Fruit fly (Drosophila melanogaster) whole organism, embryonic: ENCODE data around the gene CG14853.

Experiments
- Asciz ChIP-seq: fragments of 200-800 bp; sonication (Bioruptor generic); optimal IDR thresholded peaks from 2 replicates; lab custom pipeline; 2017; ENCODE audit warnings: missing biosample characterization, mild to moderate bottlenecking, missing genetic modification characterization, missing genetic modification reagents
- BEAF-32 ChIP-seq: fragments of 200-800 bp; sonication (Bioruptor generic); optimal IDR thresholded peaks from 3 replicates; lab custom pipeline; 2017; ENCODE audit warnings: missing biosample characterization, missing genetic modification characterization, mild to moderate bottlenecking, moderate library complexity, missing genetic modification reagents
- CG11560 ChIP-seq: fragments of 200-800 bp; sonication (Bioruptor generic); IDR thresholded peaks from 3 replicates; pipeline ENCODE4 v1.3.6; 2022; ENCODE audit warnings: missing biosample characterization, missing genetic modification characterization
- CG12236 ChIP-seq: fragments of 200-800 bp; sonication (Bioruptor generic); optimal IDR thresholded peaks from 2 replicates; lab custom pipeline; 2016; ENCODE audit warnings: missing biosample characterization, missing genetic modification characterization
- CG12769 ChIP-seq: fragments of 200-800 bp; sonication (Bioruptor generic); optimal IDR thresholded peaks from 2 replicates; lab custom pipeline; 2019; ENCODE audit warnings: missing biosample characterization, mild to moderate bottlenecking, missing genetic modification characterization, moderate library complexity
- CG13424 ChIP-seq: fragments of 200-800 bp; sonication (Bioruptor generic); optimal IDR thresholded peaks from 2 replicates; lab custom pipeline; 2019; ENCODE audit warnings: missing biosample characterization, mild to moderate bottlenecking, missing genetic modification characterization, moderate library complexity
- CG13894 ChIP-seq: fragments of 200-800 bp; sonication (Bioruptor generic); optimal IDR thresholded peaks from 3 replicates; lab custom pipeline; 2018; ENCODE audit warnings: missing biosample characterization, mild to moderate bottlenecking, missing genetic modification characterization, moderate library complexity
- CG14441 ChIP-seq: fragments of 200-800 bp; sonication (Bioruptor generic); IDR thresholded peaks from 2 replicates; pipeline ENCODE4 v1.3.6; 2022; ENCODE audit warnings: missing biosample characterization, missing genetic modification characterization
- CG14860 ChIP-seq: fragments of 200-800 bp; sonication (Bioruptor generic); IDR thresholded peaks from 3 replicates; pipeline ENCODE4 v1.3.6; 2022; ENCODE audit warnings: missing biosample characterization, missing genetic modification characterization; ENCODE audit not compliant: partially characterized antibody
- CG14965 ChIP-seq: fragments of 200-800 bp; sonication (Bioruptor generic); optimal IDR thresholded peaks from 2 replicates; lab custom pipeline; 2016; ENCODE audit warnings: missing biosample characterization, missing genetic modification characterization, borderline replicate concordance
- CG15011 ChIP-seq: fragments of 200-800 bp; sonication (Bioruptor generic); optimal IDR thresholded peaks from 3 replicates; lab custom pipeline; 2018; ENCODE audit warnings: missing biosample characterization, mild to moderate bottlenecking, missing genetic modification characterization
- CG17186 ChIP-seq: fragments of 200-800 bp; sonication (Bioruptor generic); optimal IDR thresholded peaks from 3 replicates; lab custom pipeline; 2017; ENCODE audit warnings: missing biosample characterization, missing genetic modification reagents, missing genetic modification characterization
- CG2129 ChIP-seq: fragments of 200-800 bp; sonication (Bioruptor generic); IDR thresholded peaks from 2 replicates; pipeline ENCODE4 v1.3.6; 2022; ENCODE audit warnings: missing biosample characterization, missing genetic modification characterization; ENCODE audit not compliant: partially characterized antibody
- CG2875 ChIP-seq: fragments of 200-800 bp; sonication (Bioruptor generic); optimal IDR thresholded peaks from 2 replicates; lab custom pipeline; 2017; ENCODE audit warnings: missing biosample characterization, mild to moderate bottlenecking, missing genetic modification characterization, missing genetic modification reagents
- CG30431 ChIP-seq: fragments of 200-800 bp; sonication (Bioruptor generic); optimal IDR thresholded peaks from 2 replicates; lab custom pipeline; 2017; ENCODE audit warnings: missing biosample characterization, missing genetic modification characterization
- CG31365 ChIP-seq: fragments of 200-800 bp; sonication (Bioruptor generic); optimal IDR thresholded peaks from 2 replicates; lab custom pipeline; 2018; ENCODE audit warnings: missing biosample characterization, mild to moderate bottlenecking, missing genetic modification characterization
- CG33213 ChIP-seq: fragments of 200-800 bp; sonication (Bioruptor generic); optimal IDR thresholded peaks from 3 replicates; lab custom pipeline; 2016; ENCODE audit warnings: missing biosample characterization, missing genetic modification characterization
- CG3407 ChIP-seq: fragments of 200-800 bp; sonication (Bioruptor generic); optimal IDR thresholded peaks from 2 replicates; lab custom pipeline; 2018; ENCODE audit warnings: missing biosample characterization, mild to moderate bottlenecking, missing genetic modification characterization
- CG34224 ChIP-seq: fragments of 200-800 bp; sonication (Bioruptor generic); IDR thresholded peaks from 3 replicates; pipeline ENCODE4 v1.3.6; 2022; ENCODE audit warnings: missing biosample characterization, missing genetic modification characterization; ENCODE audit not compliant: partially characterized antibody
- CG4282 ChIP-seq: fragments of 200-800 bp; sonication (Bioruptor generic); optimal IDR thresholded peaks from 2 replicates; lab custom pipeline; 2016; ENCODE audit warnings: missing biosample characterization, missing genetic modification characterization
- CG4424 ChIP-seq: fragments of 200-800 bp; sonication (Bioruptor generic); optimal IDR thresholded peaks from 3 replicates; lab custom pipeline; 2016; ENCODE audit warnings: missing biosample characterization, missing genetic modification characterization
- CG4854 ChIP-seq: fragments of 200-800 bp; sonication (Bioruptor generic); optimal IDR thresholded peaks from 2 replicates; lab custom pipeline; 2016; ENCODE audit warnings: missing biosample characterization, missing genetic modification characterization, inconsistent platforms
- CG5245 ChIP-seq: fragments of 200-800 bp; sonication (Bioruptor generic); optimal IDR thresholded peaks from 3 replicates; lab custom pipeline; 2016; ENCODE audit warnings: missing biosample characterization, missing genetic modification characterization
- CG6175 ChIP-seq: fragments of 200-800 bp; sonication (Bioruptor generic); IDR thresholded peaks from 3 replicates; pipeline ENCODE4 v1.3.6; 2022; ENCODE audit warnings: missing biosample characterization, missing genetic modification characterization
- CG7786 ChIP-seq: fragments of 200-800 bp; sonication (Bioruptor generic); optimal IDR thresholded peaks from 2 replicates; lab custom pipeline; 2016; ENCODE audit warnings: missing biosample characterization, missing genetic modification characterization
- D19B ChIP-seq: fragments of 200-800 bp; sonication (Bioruptor generic); optimal IDR thresholded peaks from 2 replicates; lab custom pipeline; 2017; ENCODE audit warnings: missing biosample characterization, mild to moderate bottlenecking, missing genetic modification characterization
- Doc3 ChIP-seq: fragments of 200-800 bp; sonication (Bioruptor generic); IDR thresholded peaks from 3 replicates; pipeline ENCODE4 v1.3.6; 2022; ENCODE audit warnings: missing biosample characterization, missing genetic modification characterization; ENCODE audit not compliant: partially characterized antibody
- Meics ChIP-seq: fragments of 200-800 bp; sonication (Bioruptor generic); optimal IDR thresholded peaks from 2 replicates; lab custom pipeline; 2017; ENCODE audit warnings: missing biosample characterization, mild to moderate bottlenecking, missing genetic modification characterization
- Oaz ChIP-seq: fragments of 200-800 bp; sonication (Bioruptor generic); IDR thresholded peaks from 2 replicates; pipeline ENCODE4 v1.3.6; 2022; ENCODE audit warnings: missing biosample characterization, missing genetic modification characterization
- Rfx ChIP-seq: fragments of 200-800 bp; sonication (Bioruptor generic); IDR thresholded peaks from 2 replicates; pipeline ENCODE4 v1.3.6; 2022; ENCODE audit warnings: missing biosample characterization, missing genetic modification characterization
- Sin3A ChIP-seq: fragments of >200 bp; optimal IDR thresholded peaks from 2 replicates; lab custom pipeline; 2018
- amos ChIP-seq: fragments of 200-800 bp; sonication (Bioruptor generic); IDR thresholded peaks from 2 replicates; pipeline ENCODE4 v1.3.6; 2022; ENCODE audit warnings: missing biosample characterization, missing genetic modification characterization; ENCODE audit not compliant: partially characterized antibody
- ash1 ChIP-seq: fragments of 200-800 bp; sonication (Bioruptor generic); optimal IDR thresholded peaks from 2 replicates; lab custom pipeline; 2018; ENCODE audit warnings: missing biosample characterization, mild to moderate bottlenecking, missing genetic modification characterization
- gcm ChIP-seq: fragments of 200-800 bp; sonication (Bioruptor generic); optimal IDR thresholded peaks from 2 replicates; lab custom pipeline; 2019; ENCODE audit warnings: missing biosample characterization, mild to moderate bottlenecking, missing genetic modification characterization, moderate library complexity
- gsb ChIP-seq: fragments of 200-800 bp; sonication (Bioruptor generic); IDR thresholded peaks from 2 replicates; pipeline ENCODE4 v1.3.6; 2022; ENCODE audit warnings: missing biosample characterization, missing genetic modification characterization
- gt ChIP-seq: fragments of 200-800 bp; sonication (Bioruptor generic); IDR thresholded peaks from 2 replicates; pipeline ENCODE4 v1.3.6; 2022; ENCODE audit warnings: missing biosample characterization, missing genetic modification characterization
- jigr1 ChIP-seq: fragments of 200-800 bp; sonication (Bioruptor generic); IDR thresholded peaks from 3 replicates; pipeline ENCODE4 v1.3.6; 2022; ENCODE audit warnings: missing biosample characterization, missing genetic modification characterization
- jumu ChIP-seq: fragments of 200-800 bp; sonication (Bioruptor generic); optimal IDR thresholded peaks from 3 replicates; lab custom pipeline; 2016; ENCODE audit warnings: missing biosample characterization, missing genetic modification characterization
- lbe ChIP-seq: fragments of 200-800 bp; sonication (Bioruptor generic); optimal IDR thresholded peaks from 2 replicates; lab custom pipeline; 2016; ENCODE audit warnings: missing biosample characterization, mild to moderate bottlenecking, missing genetic modification characterization
- nerfin-1 ChIP-seq: fragments of 200-800 bp; sonication (Bioruptor generic); optimal IDR thresholded peaks from 3 replicates; lab custom pipeline; 2019; ENCODE audit warnings: missing biosample characterization, mild to moderate bottlenecking, missing genetic modification characterization, moderate library complexity
- onecut ChIP-seq: fragments of 200-800 bp; sonication (Bioruptor generic); IDR thresholded peaks from 2 replicates; pipeline ENCODE4 v1.3.6; 2022; ENCODE audit warnings: missing biosample characterization, missing genetic modification characterization
- shn ChIP-seq: fragments of 200-800 bp; sonication (Bioruptor generic); optimal IDR thresholded peaks from 3 replicates; lab custom pipeline; 2016; ENCODE audit warnings: missing biosample characterization, missing genetic modification characterization
- so ChIP-seq: fragments of 200-800 bp; sonication (Bioruptor generic); IDR thresholded peaks from 3 replicates; pipeline ENCODE4 v1.3.6; 2022; ENCODE audit warnings: missing biosample characterization, missing genetic modification characterization
- sr ChIP-seq: fragments of 200-800 bp; sonication (Bioruptor generic); IDR thresholded peaks from 3 replicates; pipeline ENCODE4 v1.3.6; 2022; ENCODE audit warnings: missing biosample characterization, missing genetic modification characterization
- ssp ChIP-seq: fragments of 200-800 bp; sonication (Bioruptor generic); IDR thresholded peaks from 2 replicates; pipeline ENCODE4 v1.3.6; 2022; ENCODE audit warnings: missing biosample characterization, missing genetic modification characterization
- tgo ChIP-seq: fragments of 200-800 bp; sonication (Bioruptor generic); IDR thresholded peaks from 3 replicates; pipeline ENCODE4 v1.3.6; 2022; ENCODE audit warnings: missing biosample characterization, missing genetic modification characterization
- unpg ChIP-seq: fragments of 200-800 bp; sonication (Bioruptor generic); optimal IDR thresholded peaks from 3 replicates; lab custom pipeline; 2018; ENCODE audit warnings: missing biosample characterization, mild to moderate bottlenecking, missing genetic modification characterization, moderate library complexity
- zen ChIP-seq: fragments of 200-800 bp; sonication (Bioruptor generic); optimal IDR thresholded peaks from 3 replicates; lab custom pipeline; 2018; ENCODE audit warnings: missing biosample characterization, mild to moderate bottlenecking, missing genetic modification characterization, moderate library complexity
- zf30C ChIP-seq: fragments of 200-800 bp; sonication (Bioruptor generic); optimal IDR thresholded peaks from 3 replicates; lab custom pipeline; 2018; ENCODE audit warnings: missing biosample characterization, mild to moderate bottlenecking, missing genetic modification characterization
- zfh2 ChIP-seq: fragments of 200-800 bp; sonication (Bioruptor generic); optimal IDR thresholded peaks from 2 replicates; lab custom pipeline; 2016; ENCODE audit warnings: missing biosample characterization, missing genetic modification characterization

The CG14853 gene

dm6 chr3R:14569411-14570107, 39.9 kb upstream of the CG14853 start, which contains the start of gene Cys (continued):
- no peak for TF ChIP-seq CG11560 (tag; lab: Robert Waterston, UW)
- peak; percentile 19 for TF ChIP-seq Asciz
- no peak for TF ChIP-seq CG2129
- no peak for TF ChIP-seq CG4424
- no peak for TF ChIP-seq CG17186
- no peak for TF ChIP-seq jigr1 (GFP tag; lab: Robert Waterston, UW)
- TF ChIP-seq CG15011 (GFP tag; lab: Kevin White, UChicago), result no peak
- no peak for TF ChIP-seq sr (GFP tag; lab: Robert Waterston, UW)
- no peak for TF ChIP-seq nerfin-1 (tag; lab: Kevin White, UChicago)
- TF ChIP-seq CG3407 (GFP tag; lab: Kevin White, UChicago), result no peak
- no peak for TF ChIP-seq Meics (GFP tag; lab: Kevin White, UChicago)
- no peak; the same call in 2 of the 3 replicates for TF ChIP-seq CG34224 (GFP tag; lab: Robert Waterston, UW)
- TF ChIP-seq CG14965, result no peak
- peak; percentile 27 for TF ChIP-seq D19B (GFP tag; lab: Kevin White, UChicago)
- peak; percentile 10 for TF ChIP-seq CG2875
- TF ChIP-seq CG13424, result no peak
- TF ChIP-seq amos (GFP tag; lab: Robert Waterston, UW), result peak; percentile 26; the same call in 1 of the 2 replicates
- no peak for TF ChIP-seq CG5245 (GFP tag; lab: Kevin White, UChicago)
- no peak for TF ChIP-seq CG30431 (GFP tag; lab: Kevin White, UChicago)
- no peak for TF ChIP-seq gsb (GFP tag; lab: Robert Waterston, UW)
- no peak for TF ChIP-seq CG4854
- no peak for TF ChIP-seq CG14860
- TF ChIP-seq shn, result no peak
- no peak for TF ChIP-seq Doc3
- TF ChIP-seq zf30C, result no peak
- no peak for TF ChIP-seq Sin3A
- TF ChIP-seq tgo, result no peak
- no peak for TF ChIP-seq gcm (GFP tag; lab: Kevin White, UChicago)
- TF ChIP-seq CG12236, result no peak
- no peak for TF ChIP-seq CG4282 (GFP tag; lab: Kevin White, UChicago)
- peak; percentile 73 for TF ChIP-seq CG13894
- peak; percentile 62 for TF ChIP-seq onecut
- no peak for TF ChIP-seq CG33213 (GFP tag; lab: Kevin White, UChicago)
- TF ChIP-seq ssp, result no peak
- no peak for TF ChIP-seq BEAF-32 (GFP tag; lab: Kevin White, UChicago)
- TF ChIP-seq CG6175, result no peak
- TF ChIP-seq ash1 (GFP tag; lab: Kevin White, UChicago), result no peak
- peak; percentile 39; the same call in 1 of the 2 replicates for TF ChIP-seq Rfx (GFP tag; lab: Robert Waterston, UW)
- no peak for TF ChIP-seq lbe (GFP tag; lab: Kevin White, UChicago)
- TF ChIP-seq gt, result no peak
- TF ChIP-seq CG12769 (tag; lab: Kevin White, UChicago), result peak; percentile 89
- no peak for TF ChIP-seq jumu
- TF ChIP-seq unpg (GFP tag; lab: Kevin White, UChicago), result peak; percentile 19
- TF ChIP-seq CG31365 (tag; lab: Kevin White, UChicago), result no peak
- peak; percentile 17 for TF ChIP-seq CG7786 (GFP tag; lab: Kevin White, UChicago)
- no peak for TF ChIP-seq CG14441
- TF ChIP-seq zfh2 (GFP tag; lab: Kevin White, UChicago), result no peak
- no peak for TF ChIP-seq so (GFP tag; lab: Robert Waterston, UW)
- peak; percentile 54 for TF ChIP-seq zen (tag; lab: Kevin White, UChicago)
- no peak for TF ChIP-seq Oaz (GFP tag; lab: Robert Waterston, UW)
